Fruit fly (Drosophila melanogaster): ENCODE results near the gene CG5162.

CG5162 gene

dm6 chrX:17206046-17206445 is 9.1 kb upstream of the CG5162 start, which contains the start of gene CG32564:
Gene CG32564 (plus strand): TSS chrX:17206407.
- TF ChIP-seq trh (GFP tag; optimal IDR thresholded peaks at IDR 0.05) (no peak), CG13894 (tag; optimal IDR thresholded peaks at IDR 0.05) (peak; percentile 94), CG10543 (GFP tag; optimal IDR thresholded peaks at IDR 0.05) (peak; percentile 29)

- TF ChIP-seq CG13894 (tag; optimal IDR thresholded peaks at IDR 0.05) (peak; percentile 99), Pdp1 (GFP tag; optimal IDR thresholded peaks at IDR 0.05) (peak in 1 of 2 experiments; percentile 64), Ets65A (GFP tag) (peak; percentile 2), HLH54F (GFP tag; optimal IDR thresholded peaks at IDR 0.05) (no peak), HLH3B (GFP tag; IDR thresholded peaks at IDR 0.05) (no peak)
Observed at dm6 chrX:17207865-17208486, 7.1 kb upstream of the CG5162 start, which contains the start of gene CG32563. Gene CG32563 (plus strand): TSS chrX:17208436.

DNA sequence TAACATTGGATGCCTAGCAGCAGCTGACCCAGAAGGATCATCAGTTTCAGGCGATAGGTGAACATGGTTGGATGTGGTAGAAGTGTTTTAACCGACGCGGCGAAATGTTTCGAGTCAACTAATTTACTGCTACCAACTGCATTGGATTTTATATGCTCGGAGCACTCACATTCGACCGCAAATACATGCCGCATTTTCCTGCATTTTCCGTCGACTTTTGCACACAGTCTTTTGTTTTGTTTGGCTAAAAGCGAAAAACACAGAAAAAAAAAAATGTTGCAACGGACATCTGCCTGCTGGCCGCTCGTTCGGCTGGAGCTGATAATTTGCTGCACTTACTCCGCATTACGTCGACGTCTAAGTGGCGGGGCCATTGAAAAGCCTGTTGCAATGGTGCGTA is 5.2 kb upstream of the CG5162 start, which contains the start of gene CG12995:
Gene CG12995, minus strand, starts transcription at position 101 of the 400 bp plus-strand sequence.
- no peak for TF ChIP-seq mirr (GFP tag; optimal IDR thresholded peaks at IDR 0.05)
- no peak for TF ChIP-seq CG6272 (GFP tag; IDR thresholded peaks at IDR 0.05)
- no peak for TF ChIP-seq CG1024 (GFP tag; IDR thresholded peaks at IDR 0.05)
- no peak for TF ChIP-seq Fer3 (tag; optimal IDR thresholded peaks at IDR 0.05)
- no peak for TF ChIP-seq caup (GFP tag; optimal IDR thresholded peaks at IDR 0.05; ENCODE audit: severe bottlenecking)
- TF ChIP-seq CG2889 (GFP tag; IDR thresholded peaks at IDR 0.05): no peak
- TF ChIP-seq CG2129 (GFP tag; IDR thresholded peaks at IDR 0.05; ENCODE audit: partially characterized antibody): no peak
- TF ChIP-seq CG31365 (tag; optimal IDR thresholded peaks at IDR 0.05): no peak
- TF ChIP-seq ara (GFP tag; IDR thresholded peaks at IDR 0.05): no peak
- TF ChIP-seq ind (GFP tag; optimal IDR thresholded peaks at IDR 0.05): no peak
- no peak for TF ChIP-seq stc (GFP tag; IDR thresholded peaks at IDR 0.05)
- no peak for TF ChIP-seq usp (GFP tag; optimal IDR thresholded peaks at IDR 0.05)
- no peak for TF ChIP-seq CG9932 (GFP tag; IDR thresholded peaks at IDR 0.05)
- TF ChIP-seq Sin3A (optimal IDR thresholded peaks at IDR 0.05): no peak
- no peak for TF ChIP-seq sima (GFP tag; optimal IDR thresholded peaks at IDR 0.05)
- TF ChIP-seq onecut (GFP tag; IDR thresholded peaks at IDR 0.05): no peak
- TF ChIP-seq CG17361 (GFP tag; IDR thresholded peaks at IDR 0.05): no peak
- no peak for TF ChIP-seq emc (GFP tag; optimal IDR thresholded peaks at IDR 0.05)

DNA sequence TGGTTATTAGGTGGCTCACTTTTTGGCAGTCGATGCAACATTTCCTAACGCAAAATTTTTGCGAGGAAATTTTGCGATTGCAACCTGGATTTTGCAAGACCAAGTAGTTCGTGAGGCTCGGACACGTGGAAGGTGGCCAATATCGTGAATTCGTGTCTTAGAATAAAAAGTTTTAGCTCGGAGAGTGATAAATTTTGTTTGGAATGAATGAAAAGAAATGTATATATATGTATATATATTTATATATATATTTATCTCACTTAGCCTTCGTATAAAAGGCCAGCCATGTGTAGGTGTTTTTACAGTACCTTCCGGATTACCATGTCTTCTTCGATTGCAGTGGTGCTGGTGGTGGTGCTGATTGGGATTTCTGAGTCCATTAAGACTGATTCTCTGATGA is 3.1 kb upstream of the CG5162 start, which contains the start of gene CG18258:
Gene CG18258, plus strand, starts transcription at position 301 of the 400 bp plus-strand sequence.
- TF ChIP-seq CG31224 (GFP tag; IDR thresholded peaks at IDR 0.05) (no peak), CG32532 (GFP tag; IDR thresholded peaks at IDR 0.05) (no peak), exex (tag; optimal IDR thresholded peaks at IDR 0.05) (no peak), CG30403 (GFP tag; optimal IDR thresholded peaks at IDR 0.05) (no peak), stc (GFP tag; IDR thresholded peaks at IDR 0.05) (no peak), MBD-R2 (GFP tag; IDR thresholded peaks at IDR 0.05) (no peak), chinmo (GFP tag; IDR thresholded peaks at IDR 0.05; ENCODE audit: partially characterized antibody) (no peak), CG4424 (GFP tag; optimal IDR thresholded peaks at IDR 0.05) (no peak), gcm (GFP tag; optimal IDR thresholded peaks at IDR 0.05) (no peak), CkIIα-i1 (GFP tag; IDR thresholded peaks at IDR 0.05) (no peak), toy (GFP tag; IDR thresholded peaks at IDR 0.05) (no peak), yki (optimal IDR thresholded peaks at IDR 0.05) (no peak), ci (GFP tag; IDR thresholded peaks at IDR 0.05) (no peak), Meics (GFP tag; optimal IDR thresholded peaks at IDR 0.05) (no peak), Hsf (GFP tag; optimal IDR thresholded peaks at IDR 0.05) (no peak)
